Worm (Caenorhabditis elegans): ENCODE data around the gene ZK666.4.

ce11 chrII:10446814-10447213 lies 30.2 kb upstream of the ZK666.4 start:
- TF ChIP-seq ZK546.5 (tag; optimal IDR thresholded peaks at IDR 0.05), result no peak
- TF ChIP-seq ctbp-1 (GFP tag; IDR thresholded peaks at IDR 0.05), result no peak
- TF ChIP-seq unc-39 (tag; optimal IDR thresholded peaks at IDR 0.05), result no peak
- TF ChIP-seq arid-1 (GFP tag; conservative IDR thresholded peaks at IDR 0.05), result no peak
- no peak for TF ChIP-seq unc-62 (GFP tag; optimal IDR thresholded peaks at IDR 0.05 in 1 of 2)
- no peak for TF ChIP-seq unc-62 (tag; optimal IDR thresholded peaks at IDR 0.05)
- no peak for TF ChIP-seq lim-7 (GFP tag; IDR thresholded peaks at IDR 0.05)
